Fruit fly (Drosophila melanogaster) whole organism, wandering third instar larva: ENCODE results near the gene TBC1D23.

ENCODE experiments used
- Abd-B ChIP-seq: fragments of >200 bp; optimal IDR thresholded peaks from 2 replicates; lab custom pipeline; 2017; ENCODE audit warnings: missing biosample characterization, missing genetic modification characterization
- CG32264 ChIP-seq: fragments of 200-800 bp; sonication (Bioruptor generic); optimal IDR thresholded peaks from 2 replicates; lab custom pipeline; 2016; ENCODE audit warnings: missing biosample characterization, missing genetic modification characterization
- CG9705 ChIP-seq: fragments of 200-800 bp; sonication (Bioruptor generic); optimal IDR thresholded peaks from 2 replicates; lab custom pipeline; 2018; ENCODE audit warnings: missing biosample characterization, mild to moderate bottlenecking, missing genetic modification characterization
- CrebA ChIP-seq: fragments of 200-800 bp; sonication (Bioruptor generic); optimal IDR thresholded peaks from 2 replicates; lab custom pipeline; 2016; ENCODE audit warnings: missing biosample characterization, mild to moderate bottlenecking, missing genetic modification characterization, borderline replicate concordance
- Dfd ChIP-seq: fragments of >200 bp; optimal IDR thresholded peaks from 2 replicates; lab custom pipeline; 2017; ENCODE audit warnings: missing biosample characterization, missing genetic modification characterization
- Dif ChIP-seq: fragments of 200-275, 200-300 bp; sonication (Bioruptor generic); optimal IDR thresholded peaks from 2 replicates; lab custom pipeline; 2018; ENCODE audit warnings: missing biosample characterization, missing genetic modification characterization; ENCODE audit not compliant: partially characterized antibody
- GATAd ChIP-seq: sonication (Bioruptor generic); optimal IDR thresholded peaks from 2 replicates; lab custom pipeline; 2016; ENCODE audit warnings: missing biosample characterization, missing genetic modification characterization
- HLH106 ChIP-seq: fragments of 200-800 bp; optimal IDR thresholded peaks from 3 replicates; lab custom pipeline; 2019; ENCODE audit warnings: missing biosample characterization, mild to moderate bottlenecking, missing genetic modification characterization, moderate library complexity
- Hnf4 ChIP-seq: fragments of 200-800 bp; sonication (Bioruptor generic); optimal IDR thresholded peaks from 2 replicates; lab custom pipeline; 2016; ENCODE audit warnings: missing biosample characterization, mild to moderate bottlenecking, missing genetic modification characterization
- Hr78 ChIP-seq: fragments of >200 bp; optimal IDR thresholded peaks from 2 replicates; lab custom pipeline; 2017; ENCODE audit warnings: missing biosample characterization, missing genetic modification characterization
- Hr83 ChIP-seq: fragments of 200-300 bp; sonication (Bioruptor generic); optimal IDR thresholded peaks from 2 replicates; lab custom pipeline; 2016; ENCODE audit warnings: missing biosample characterization, mild to moderate bottlenecking, missing genetic modification characterization, moderate library complexity; ENCODE audit not compliant: poor library complexity, severe bottlenecking
- Mio ChIP-seq: sonication (Bioruptor generic); optimal IDR thresholded peaks from 2 replicates; lab custom pipeline; 2016; ENCODE audit warnings: missing biosample characterization, missing genetic modification characterization
- Myc ChIP-seq: fragments of >200 bp; optimal IDR thresholded peaks from 2 replicates; lab custom pipeline; 2017
- N ChIP-seq: fragments of >200 bp; optimal IDR thresholded peaks from 2 replicates; lab custom pipeline; 2018; ENCODE audit warnings: missing biosample characterization, missing external identifiers, missing genetic modification characterization
- OdsH ChIP-seq: fragments of 200-800 bp; sonication (Bioruptor generic); optimal IDR thresholded peaks from 2 replicates; lab custom pipeline; 2016; ENCODE audit warnings: missing biosample characterization, mild to moderate bottlenecking, missing genetic modification characterization
- Rel ChIP-seq, 2 experiments: fragments of 200-800 bp; sonication (Bioruptor generic) in 1 of 2; optimal IDR thresholded peaks; 2 replicates in 1 of 2; 3 replicates in 1 of 2; lab custom pipeline; 2016 to 2019; ENCODE audit warnings: mild to moderate bottlenecking in 2 of 2, missing biosample characterization in 2 of 2, missing genetic modification characterization in 2 of 2, moderate library complexity in 1 of 2
- Sp1 ChIP-seq: fragments of 200-800 bp; sonication (Bioruptor generic); optimal IDR thresholded peaks from 3 replicates; lab custom pipeline; 2019; ENCODE audit warnings: missing biosample characterization, mild to moderate bottlenecking, missing genetic modification characterization, moderate library complexity
- brk ChIP-seq: fragments of 200-800 bp; sonication (Bioruptor generic); optimal IDR thresholded peaks from 2 replicates; lab custom pipeline; 2016; ENCODE audit warnings: missing biosample characterization, mild to moderate bottlenecking, missing genetic modification characterization
- dmrt93B ChIP-seq: fragments of 200-800 bp; sonication (Bioruptor generic); optimal IDR thresholded peaks from 2 replicates; lab custom pipeline; 2018; ENCODE audit warnings: missing biosample characterization, mild to moderate bottlenecking, missing genetic modification characterization
- ey ChIP-seq: fragments of 200-800 bp; sonication (Bioruptor generic); optimal IDR thresholded peaks from 2 replicates; lab custom pipeline; 2016; ENCODE audit warnings: missing biosample characterization, missing genetic modification characterization
- foxo ChIP-seq, 2 experiments: fragments of 200-800 bp; sonication (Bioruptor generic); optimal IDR thresholded peaks; 2 replicates in 1 of 2; 3 replicates in 1 of 2; lab custom pipeline; 2016 to 2017; ENCODE audit warnings: missing biosample characterization in 2 of 2, missing genetic modification characterization in 2 of 2
- fru ChIP-seq: fragments of 200-800 bp; sonication (Bioruptor generic); optimal IDR thresholded peaks from 3 replicates; lab custom pipeline; 2016; ENCODE audit warnings: missing biosample characterization, mild to moderate bottlenecking, missing genetic modification characterization
- h ChIP-seq: fragments of 200-800 bp; sonication (Bioruptor generic); optimal IDR thresholded peaks from 3 replicates; lab custom pipeline; 2016; ENCODE audit warnings: missing biosample characterization, mild to moderate bottlenecking, missing genetic modification characterization
- jim ChIP-seq: fragments of 175-275, 200-325 bp; sonication (Bioruptor generic); optimal IDR thresholded peaks from 2 replicates; lab custom pipeline; 2016; ENCODE audit warnings: missing biosample characterization, mild to moderate bottlenecking, missing genetic modification characterization
- lola ChIP-seq: fragments of >200 bp; optimal IDR thresholded peaks from 2 replicates; lab custom pipeline; 2017; ENCODE audit warnings: missing biosample characterization, missing genetic modification characterization
- pan ChIP-seq: fragments of >200 bp; optimal IDR thresholded peaks from 2 replicates; lab custom pipeline; 2017
- psq ChIP-seq: fragments of 200-800 bp; sonication (Bioruptor generic); optimal IDR thresholded peaks from 3 replicates; lab custom pipeline; 2017; ENCODE audit warnings: missing biosample characterization, mild to moderate bottlenecking, missing genetic modification characterization, moderate library complexity
- rgr ChIP-seq: fragments of 200-800 bp; sonication (Bioruptor generic); optimal IDR thresholded peaks from 3 replicates; lab custom pipeline; 2016; ENCODE audit warnings: missing biosample characterization, mild to moderate bottlenecking, missing genetic modification characterization
- sage ChIP-seq: fragments of 200-800 bp; sonication (Bioruptor generic); optimal IDR thresholded peaks from 2 replicates; lab custom pipeline; 2016; ENCODE audit warnings: missing biosample characterization, mild to moderate bottlenecking, missing genetic modification characterization
- sv ChIP-seq: fragments of 200-800 bp; sonication (Bioruptor generic); optimal IDR thresholded peaks from 3 replicates; lab custom pipeline; 2016; ENCODE audit warnings: missing biosample characterization, missing genetic modification characterization
- tai ChIP-seq: sonication (Bioruptor generic); optimal IDR thresholded peaks from 2 replicates; lab custom pipeline; 2016; ENCODE audit warnings: missing biosample characterization, missing genetic modification characterization
- usp ChIP-seq: fragments of >200 bp; optimal IDR thresholded peaks from 2 replicates; lab custom pipeline; 2017; ENCODE audit warnings: missing biosample characterization, missing genetic modification characterization

Gene TBC1D23

dm6 chr2L:1169867-1170415, 40.8 kb downstream of the TBC1D23 start, which contains the start of the genes CG31922 and Plap (continued):
- TF ChIP-seq Hr83 (GFP tag; lab: Kevin White, UChicago), result peak; percentile 61
- no peak for TF ChIP-seq Rel (GFP tag; optimal IDR thresholded peaks at IDR 0.05; lab: Kevin White, UChicago)
- peak; percentile 97 for TF ChIP-seq Rel (tag; optimal IDR thresholded peaks at IDR 0.05; lab: Kevin White, UChicago)
- TF ChIP-seq pan (lab: Kevin White, UChicago), result no peak
- TF ChIP-seq psq (GFP tag; lab: Kevin White, UChicago), result peak; percentile 69
- peak; percentile 18 to 76 for TF ChIP-seq foxo (GFP tag; optimal IDR thresholded peaks at IDR 0.05; lab: Kevin White, UChicago)
- TF ChIP-seq OdsH (GFP tag; lab: Kevin White, UChicago), result peak; percentile 73
- TF ChIP-seq Dif (GFP tag; lab: Kevin White, UChicago), result no peak
- TF ChIP-seq Sp1, result peak; percentile 78

- TF ChIP-seq sage (no peak), Sp1 (peak; percentile 84), Hr83 (GFP tag; lab: Kevin White, UChicago) (peak; percentile 16), Rel (GFP tag; optimal IDR thresholded peaks at IDR 0.05; lab: Kevin White, UChicago) (no peak), Rel (tag; optimal IDR thresholded peaks at IDR 0.05; lab: Kevin White, UChicago) (peak; percentile 100), Abd-B (GFP tag; lab: Kevin White, UChicago) (no peak), tai (GFP tag; lab: Kevin White, UChicago) (no peak), GATAd (GFP tag; lab: Kevin White, UChicago) (peak; percentile 88), HLH106 (tag; lab: Kevin White, UChicago) (peak; percentile 87), dmrt93B (GFP tag; lab: Kevin White, UChicago) (no peak), jim (GFP tag; lab: Kevin White, UChicago) (no peak), ey (peak; percentile 89), sv (GFP tag; lab: Kevin White, UChicago) (peak; percentile 85), Hnf4 (no peak), lola (GFP tag; lab: Kevin White, UChicago) (no peak), psq (GFP tag; lab: Kevin White, UChicago) (peak; percentile 83), rgr (peak; percentile 90), usp (GFP tag; lab: Kevin White, UChicago) (no peak), Mio (GFP tag; lab: Kevin White, UChicago) (peak; percentile 48), CrebA (GFP tag; lab: Kevin White, UChicago) (no peak), brk (GFP tag; lab: Kevin White, UChicago) (no peak), N (GFP tag; lab: Kevin White, UChicago) (no peak), foxo (GFP tag; optimal IDR thresholded peaks at IDR 0.05; lab: Kevin White, UChicago) (peak; percentile 41 to 93), Myc (lab: Kevin White, UChicago) (peak; percentile 73), Hr78 (GFP tag; lab: Kevin White, UChicago) (no peak), Dfd (GFP tag; lab: Kevin White, UChicago) (no peak), h (GFP tag; lab: Kevin White, UChicago) (peak; percentile 94), fru (GFP tag; lab: Kevin White, UChicago) (no peak), OdsH (GFP tag; lab: Kevin White, UChicago) (peak; percentile 88), CG9705 (peak; percentile 73), CG32264 (GFP tag; lab: Kevin White, UChicago) (no peak)
- TF ChIP-seq, all 38 proteins: peak for 15
Observed at dm6 chr2L:1172704-1173107, 43.6 kb downstream of the TBC1D23 start, which contains the start of the genes Charon and CG4887. Gene Charon, minus strand, starts transcription at chr2L:1172805. Gene CG4887, plus strand, starts transcription at chr2L:1173009.

DNA sequence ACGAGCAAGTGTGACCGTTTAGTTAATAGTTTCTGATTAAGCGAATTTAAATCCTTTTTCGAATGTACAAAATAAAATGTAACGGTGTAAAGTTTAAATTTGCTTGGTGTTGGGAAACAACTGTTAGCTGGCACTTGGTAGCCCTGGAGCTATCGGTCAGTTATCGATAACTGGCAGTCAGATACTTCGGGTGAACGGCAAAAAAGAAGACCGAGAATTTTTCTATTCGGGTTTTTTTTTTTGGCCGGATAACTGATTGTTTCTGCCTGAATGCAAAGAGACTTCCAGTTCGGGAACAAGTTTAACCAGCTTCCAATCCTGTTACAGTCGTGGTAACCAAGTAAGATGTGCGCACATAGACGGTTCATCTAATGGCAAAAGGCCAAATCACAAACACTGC, 48.4 kb downstream of the TBC1D23 start, which contains the start of gene CG4896:
Gene CG4896, plus strand, starts transcription at position 169 of the 400 bp plus-strand sequence.
- TF ChIP-seq Hr83 (GFP tag; lab: Kevin White, UChicago), result peak; percentile 36
- TF ChIP-seq Dif (GFP tag; lab: Kevin White, UChicago), result no peak
- no peak for TF ChIP-seq Rel (GFP tag; optimal IDR thresholded peaks at IDR 0.05; lab: Kevin White, UChicago)
- TF ChIP-seq Rel (tag; optimal IDR thresholded peaks at IDR 0.05; lab: Kevin White, UChicago), result peak; percentile 86
- TF ChIP-seq Hnf4, result no peak
- no peak for TF ChIP-seq usp (GFP tag; lab: Kevin White, UChicago)
- TF ChIP-seq pan (lab: Kevin White, UChicago), result no peak
- no peak for TF ChIP-seq tai (GFP tag; lab: Kevin White, UChicago)
- no peak for TF ChIP-seq Dfd (GFP tag; lab: Kevin White, UChicago)
- TF ChIP-seq N (GFP tag; lab: Kevin White, UChicago), result no peak
